Worm (Caenorhabditis elegans): Measurements from ENCODE around the gene pdf-1.

- TF ChIP-seq pag-3 (tag; optimal IDR thresholded peaks at IDR 0.05; ENCODE audit: borderline replicate concordance) (no peak), unc-86 (tag; optimal IDR thresholded peaks at IDR 0.05) (no peak), ets-4 (tag; optimal IDR thresholded peaks at IDR 0.05) (no peak), mec-3 (tag; optimal IDR thresholded peaks at IDR 0.05; ENCODE audit: borderline replicate concordance) (no peak), ceh-2 (tag; optimal IDR thresholded peaks at IDR 0.05) (no peak), hlh-6 (tag; optimal IDR thresholded peaks at IDR 0.05) (no peak), F13H6.1 (tag; optimal IDR thresholded peaks at IDR 0.05) (no peak)
These were observed 23.1 kb downstream of the pdf-1 start, which contains the start of the genes brd-1 and K04C2.2 for ce11 chrIII:6888999-6889824.
